2 worm cellular contexts compared by ENCODE assay signal in the genomic region with DNA sequence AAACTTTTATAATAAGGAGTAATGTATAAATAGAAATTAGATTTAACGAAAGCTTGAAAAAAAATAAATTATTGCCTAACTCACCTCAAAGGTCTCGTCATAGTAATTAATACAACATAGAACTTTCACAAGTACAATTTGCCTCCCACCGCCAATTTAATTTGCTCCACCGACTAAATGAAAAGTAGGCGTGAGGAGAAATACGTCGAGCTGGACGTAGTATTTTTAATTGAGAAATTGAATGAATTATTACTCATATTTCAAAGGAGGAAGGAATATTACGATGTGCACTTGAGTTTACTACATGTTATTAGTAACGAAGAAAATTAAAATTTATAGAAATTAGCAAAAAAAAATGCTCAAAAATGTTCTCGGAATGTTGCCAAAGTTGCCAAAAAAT.
TF ChIP-seq lines count a peak whose summit lies in the region.

A gene (minus strand): TSS at position 101 of the 400 bp plus-strand sequence.

TF ChIP-seq in whole organism, L1 larva, 84 proteins besides CTCF, POLR2A, EP300 and RAD21:
- TF ChIP-seq dpl-1 (GFP tag; optimal IDR thresholded peaks at IDR 0.05; lab: Kevin White, UChicago) (no peak), nhr-71 (tag; optimal IDR thresholded peaks at IDR 0.05; lab: Kevin White, UChicago) (peak; percentile 1), ces-1 (GFP tag; optimal IDR thresholded peaks at IDR 0.05; lab: Kevin White, UChicago) (no peak)

TF ChIP-seq in whole organism, late embryonic, 69 proteins besides CTCF, POLR2A, EP300 and RAD21:
- TF ChIP-seq pha-2 (tag; optimal IDR thresholded peaks at IDR 0.05; lab: Kevin White, UChicago) (no peak), ceh-14 (tag; optimal IDR thresholded peaks at IDR 0.05; lab: Kevin White, UChicago) (peak; percentile 39)
